Worm (Caenorhabditis elegans) whole organism, L3 larva: ENCODE measurements around the gene Y37E11AL.2.

Experiments used
- R02D3.7 ChIP-seq: fragments of 150-350 bp; optimal IDR thresholded peaks from 2 replicates; lab custom pipeline; 2014; ENCODE audit warnings: missing biosample characterization, missing genetic modification characterization
- ZK546.5 ChIP-seq: sonication (generic microtip); optimal IDR thresholded peaks from 2 replicates; lab custom pipeline; 2017; ENCODE audit warnings: missing biosample characterization, missing genetic modification characterization
- aly-2 ChIP-seq: fragments of 150-350 bp; optimal IDR thresholded peaks from 2 replicates; lab custom pipeline; 2014; ENCODE audit warnings: missing biosample characterization, missing genetic modification characterization
- ama-1 ChIP-seq: fragments of 150-350 bp; optimal IDR thresholded peaks from 2 replicates; lab custom pipeline; 2018
- ceh-16 ChIP-seq: sonication (generic microtip); optimal IDR thresholded peaks from 2 replicates; lab custom pipeline; 2017; ENCODE audit warnings: missing biosample characterization, missing genetic modification characterization
- ceh-28 ChIP-seq: fragments of 150-350 bp; optimal IDR thresholded peaks from 2 replicates; lab custom pipeline; 2014; ENCODE audit warnings: missing biosample characterization, missing genetic modification reagents, missing genetic modification characterization
- ceh-82 ChIP-seq: fragments of 150-350 bp; optimal IDR thresholded peaks from 2 replicates; lab custom pipeline; 2014; ENCODE audit warnings: missing biosample characterization, missing genetic modification characterization
- daf-12 ChIP-seq: fragments of 150-350 bp; optimal IDR thresholded peaks from 2 replicates; lab custom pipeline; 2014; ENCODE audit warnings: missing biosample characterization, missing genetic modification reagents, missing genetic modification characterization
- egl-27 ChIP-seq: sonication (generic microtip); optimal IDR thresholded peaks from 4 replicates; lab custom pipeline; 2017; ENCODE audit warnings: missing biosample characterization, missing genetic modification reagents, missing genetic modification characterization
- egl-5 ChIP-seq: fragments of 150-350 bp; optimal IDR thresholded peaks from 2 replicates; lab custom pipeline; 2017; ENCODE audit warnings: missing biosample characterization, missing genetic modification reagents, missing genetic modification characterization, inconsistent platforms
- elt-3 ChIP-seq, 3 experiments: fragments of 150-350 bp in 1 of 3; sonication (generic microtip) in 2 of 3; optimal IDR thresholded peaks; 2 replicates in 2 of 3; 4 replicates in 1 of 3; lab custom pipeline; 2014 to 2017; ENCODE audit warnings: missing biosample characterization in 3 of 3, missing genetic modification characterization in 3 of 3
- eor-1 ChIP-seq, 2 experiments: fragments of 150-350 bp; optimal IDR thresholded peaks; 2 replicates each; lab custom pipeline; 2014 to 2018; ENCODE audit warnings: missing biosample characterization in 2 of 2, missing genetic modification characterization in 2 of 2
- fkh-10 ChIP-seq: sonication (generic microtip); optimal IDR thresholded peaks from 2 replicates; lab custom pipeline; 2017; ENCODE audit warnings: missing biosample characterization, missing genetic modification reagents, missing genetic modification characterization
- fkh-2 ChIP-seq: fragments of 150-350 bp; optimal IDR thresholded peaks from 2 replicates; lab custom pipeline; 2014; ENCODE audit warnings: missing biosample characterization, missing genetic modification reagents, missing genetic modification characterization
- fos-1 ChIP-seq: fragments of 150-350 bp; optimal IDR thresholded peaks from 2 replicates; lab custom pipeline; 2014; ENCODE audit warnings: missing biosample characterization, missing genetic modification characterization
- hmg-11 ChIP-seq: sonication (generic microtip); optimal IDR thresholded peaks from 2 replicates; lab custom pipeline; 2016; ENCODE audit warnings: missing genetic modification characterization, missing compliant biosample characterization
- jun-1 ChIP-seq: fragments of 150-350 bp; optimal IDR thresholded peaks from 2 replicates; lab custom pipeline; 2014; ENCODE audit warnings: missing biosample characterization, missing genetic modification reagents, missing genetic modification characterization
- lin-15B ChIP-seq: fragments of 150-350 bp; optimal IDR thresholded peaks from 2 replicates; lab custom pipeline; 2014; ENCODE audit warnings: missing biosample characterization, missing genetic modification characterization
- lin-39 ChIP-seq: fragments of 150-350 bp; optimal IDR thresholded peaks from 2 replicates; lab custom pipeline; 2018; ENCODE audit warnings: missing biosample characterization, missing genetic modification reagents, missing genetic modification characterization
- lsy-12 ChIP-seq: sonication (generic microtip); optimal IDR thresholded peaks from 2 replicates; lab custom pipeline; 2016; ENCODE audit warnings: mild to moderate bottlenecking, missing genetic modification characterization, missing compliant biosample characterization
- mdl-1 ChIP-seq: fragments of 150-350 bp; optimal IDR thresholded peaks from 2 replicates; lab custom pipeline; 2014; ENCODE audit warnings: missing biosample characterization, missing genetic modification characterization
- mml-1 ChIP-seq: fragments of 150-350 bp; sonication (generic microtip); optimal IDR thresholded peaks from 3 replicates; lab custom pipeline; 2014; ENCODE audit warnings: missing biosample characterization, missing genetic modification characterization
- nfya-1 ChIP-seq: sonication (generic microtip); optimal IDR thresholded peaks from 2 replicates; lab custom pipeline; 2017; ENCODE audit warnings: missing genetic modification characterization, mild to moderate bottlenecking, missing compliant biosample characterization, antibody characterized with exemption, moderate library complexity; ENCODE audit not compliant: insufficient read depth
- nhr-11 ChIP-seq: fragments of 150-350 bp; optimal IDR thresholded peaks from 2 replicates; lab custom pipeline; 2014; ENCODE audit warnings: missing biosample characterization, missing genetic modification characterization
- nhr-12 ChIP-seq: fragments of 150-350 bp; optimal IDR thresholded peaks from 2 replicates; lab custom pipeline; 2014; ENCODE audit warnings: missing biosample characterization, missing genetic modification characterization
- nhr-23 ChIP-seq: fragments of 150-350 bp; optimal IDR thresholded peaks from 2 replicates; lab custom pipeline; 2014; ENCODE audit warnings: missing biosample characterization, missing genetic modification reagents, missing genetic modification characterization
- nhr-237 ChIP-seq: fragments of 150-350 bp; optimal IDR thresholded peaks from 2 replicates; lab custom pipeline; 2014; ENCODE audit warnings: missing biosample characterization, missing genetic modification characterization
- nhr-25 ChIP-seq: sonication (generic microtip); optimal IDR thresholded peaks from 2 replicates; lab custom pipeline; 2017; ENCODE audit warnings: missing biosample characterization, missing genetic modification characterization
- nhr-28 ChIP-seq: fragments of 150-350 bp; optimal IDR thresholded peaks from 2 replicates; lab custom pipeline; 2014; ENCODE audit warnings: missing biosample characterization, missing genetic modification characterization
- nhr-43 ChIP-seq: sonication (generic microtip); optimal IDR thresholded peaks from 2 replicates; lab custom pipeline; 2016; ENCODE audit warnings: mild to moderate bottlenecking, missing genetic modification characterization, missing compliant biosample characterization; ENCODE audit not compliant: poor library complexity, severe bottlenecking
- nhr-67 ChIP-seq: fragments of 150-350 bp; optimal IDR thresholded peaks from 2 replicates; lab custom pipeline; 2014; ENCODE audit warnings: missing biosample characterization, missing genetic modification characterization
- nhr-76 ChIP-seq: fragments of 150-350 bp; sonication (generic microtip); optimal IDR thresholded peaks from 5 replicates; lab custom pipeline; 2014; ENCODE audit warnings: missing biosample characterization, missing genetic modification characterization
- pha-4 ChIP-seq: fragments of 150-350 bp; optimal IDR thresholded peaks from 2 replicates; lab custom pipeline; 2014; ENCODE audit warnings: missing biosample characterization, missing genetic modification reagents, missing genetic modification characterization
- sea-2 ChIP-seq: fragments of 150-350 bp; sonication (generic microtip); optimal IDR thresholded peaks from 4 replicates; lab custom pipeline; 2014; ENCODE audit warnings: missing biosample characterization, missing genetic modification reagents, missing genetic modification characterization
- skn-1 ChIP-seq: fragments of 150-350 bp; optimal IDR thresholded peaks from 2 replicates; lab custom pipeline; 2014; ENCODE audit warnings: missing biosample characterization, missing genetic modification characterization
- unc-39 ChIP-seq: sonication (generic microtip); optimal IDR thresholded peaks from 4 replicates; lab custom pipeline; 2017; ENCODE audit warnings: missing biosample characterization, missing genetic modification characterization
- zag-1 ChIP-seq: fragments of 150-350 bp; optimal IDR thresholded peaks from 2 replicates; lab custom pipeline; 2014; ENCODE audit warnings: missing biosample characterization, missing genetic modification characterization
- ztf-11 ChIP-seq: fragments of 150-350 bp; optimal IDR thresholded peaks from 2 replicates; lab custom pipeline; 2014; ENCODE audit warnings: missing biosample characterization, missing genetic modification characterization
- ztf-4 ChIP-seq: fragments of 150-350 bp; optimal IDR thresholded peaks from 2 replicates; lab custom pipeline; 2014; ENCODE audit warnings: missing biosample characterization, missing genetic modification characterization

Gene Y37E11AL.2

DNA sequence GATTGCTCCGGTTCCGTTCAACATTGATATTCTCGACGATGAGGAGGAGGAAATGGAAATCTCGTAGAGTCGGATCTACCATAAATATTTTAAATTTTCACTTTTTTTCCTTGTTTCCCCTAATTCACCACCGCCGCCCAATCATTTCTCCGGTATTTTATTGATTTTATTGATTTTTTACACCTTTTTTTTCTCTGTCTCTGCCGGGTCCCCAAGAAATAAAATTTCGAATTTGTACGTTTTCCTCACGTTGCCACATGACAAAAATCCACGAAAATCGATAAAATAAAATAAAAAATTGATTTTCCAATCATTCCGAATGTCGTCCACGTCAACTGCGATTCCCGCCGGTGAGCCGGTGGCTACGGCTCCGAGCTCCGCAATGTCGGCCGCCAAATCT is at the start of gene Y37E11AL.2:
Gene Y37E11AL.2 (plus strand): TSS at position 301 of the 400 bp plus-strand sequence.
- no peak for TF ChIP-seq ZK546.5 (tag; lab: Kevin White, UChicago)
- no peak for TF ChIP-seq R02D3.7
- no peak for TF ChIP-seq fos-1 (tag; lab: Kevin White, UChicago)

DNA sequence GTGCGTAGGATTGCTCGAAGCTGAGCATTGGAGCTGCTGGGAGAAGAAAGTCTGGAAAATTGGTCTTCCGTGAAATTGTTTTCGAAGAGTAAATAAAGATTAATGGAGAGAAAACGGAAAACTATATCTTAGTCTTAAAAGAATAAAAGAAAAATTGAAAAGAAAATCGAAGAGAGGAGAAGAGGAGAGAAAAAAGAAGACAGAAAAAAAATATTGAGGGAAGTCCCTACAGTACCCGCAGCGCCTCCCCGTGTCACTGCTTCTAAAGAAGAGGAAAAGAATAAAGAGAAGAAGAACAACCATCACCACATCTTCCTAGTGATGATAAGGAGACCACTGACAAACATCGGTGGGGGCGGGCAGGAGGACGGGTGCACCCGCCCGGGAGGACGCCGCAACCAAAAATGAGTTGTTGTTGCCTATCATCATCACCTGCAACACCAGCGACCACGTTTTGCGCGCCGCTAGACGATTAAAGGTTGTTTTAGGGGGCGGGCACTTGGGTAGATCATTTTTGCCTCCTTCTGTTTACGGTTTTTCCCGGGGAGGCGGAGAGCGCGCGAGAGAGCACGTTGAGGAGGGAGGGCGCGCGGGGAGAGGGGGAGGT is 49.6 kb upstream of the Y37E11AL.2 start, which contains the start of gene CC8.2:
Gene CC8.2 (minus strand): TSS at position 51 of the 607 bp plus-strand sequence.
- TF ChIP-seq hmg-11 (no peak), mml-1 (tag; lab: Kevin White, UChicago) (no peak), fkh-2 (no peak), ceh-16 (no peak), zag-1 (tag; lab: Kevin White, UChicago) (no peak), nhr-12 (no peak), nhr-67 (tag; lab: Kevin White, UChicago) (no peak), nfya-1 (tag; lab: Kevin White, UChicago) (peak; percentile 44), egl-27 (no peak), nhr-43 (tag; lab: Kevin White, UChicago) (peak; percentile 84), nhr-25 (tag; lab: Kevin White, UChicago) (peak; percentile 18), nhr-76 (tag; lab: Kevin White, UChicago) (no peak), fkh-10 (no peak), pha-4 (tag; lab: Kevin White, UChicago) (peak; percentile 15), ama-1 (lab: Kevin White, UChicago) (peak; percentile 47), ztf-4 (tag; lab: Kevin White, UChicago) (no peak), lin-39 (tag; lab: Kevin White, UChicago) (no peak), nhr-28 (tag; lab: Kevin White, UChicago) (no peak), ZK546.5 (tag; lab: Kevin White, UChicago) (no peak), aly-2 (no peak), nhr-23 (tag; lab: Kevin White, UChicago) (peak; percentile 65), nhr-237 (tag; lab: Kevin White, UChicago) (no peak), ceh-82 (tag; lab: Kevin White, UChicago) (no peak), lsy-12 (tag; lab: Kevin White, UChicago) (peak; percentile 32), unc-39 (tag; lab: Kevin White, UChicago) (no peak), elt-3 (tag; optimal IDR thresholded peaks at IDR 0.05; lab: Kevin White, UChicago) (peak in 1 of 3 experiments; percentile 63), fos-1 (tag; lab: Kevin White, UChicago) (no peak), nhr-11 (no peak), daf-12 (tag; lab: Kevin White, UChicago) (no peak), skn-1 (tag; lab: Kevin White, UChicago) (no peak), mdl-1 (tag; lab: Kevin White, UChicago) (no peak), R02D3.7 (no peak), ztf-11 (tag; lab: Kevin White, UChicago) (no peak), eor-1 (tag; optimal IDR thresholded peaks at IDR 0.05; lab: Kevin White, UChicago) (no peak), egl-5 (tag; lab: Kevin White, UChicago) (no peak), jun-1 (no peak), lin-15B (no peak), ceh-28 (tag; lab: Kevin White, UChicago) (no peak), sea-2 (no peak)
- TF ChIP-seq, all 47 proteins: peak for 8

DNA sequence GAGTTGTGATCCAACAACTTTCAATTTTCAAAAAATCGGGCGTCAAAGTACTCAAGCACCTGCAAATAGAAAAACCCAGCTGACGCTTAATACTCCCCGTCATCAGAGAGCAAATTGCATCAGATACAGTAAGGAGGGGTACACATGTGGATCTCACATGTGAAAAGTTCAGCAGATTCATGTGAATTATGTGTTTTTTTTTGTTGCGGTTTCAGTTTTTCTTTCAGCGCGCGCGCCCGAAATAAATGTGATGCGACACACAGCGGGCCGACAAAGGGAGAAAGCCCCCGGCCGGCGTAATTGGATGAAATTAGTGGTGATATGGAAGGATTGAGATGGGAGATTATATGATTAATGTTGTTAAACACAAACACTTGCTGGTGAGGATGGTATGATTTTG is 46.1 kb upstream of the Y37E11AL.2 start:
- no peak for TF ChIP-seq nhr-28 (tag; lab: Kevin White, UChicago)
- peak; percentile 68 for TF ChIP-seq nhr-43 (tag; lab: Kevin White, UChicago)
- TF ChIP-seq mml-1 (tag; lab: Kevin White, UChicago), result peak; percentile 50
- peak; percentile 17 for TF ChIP-seq nhr-25 (tag; lab: Kevin White, UChicago)
- no peak for TF ChIP-seq mdl-1 (tag; lab: Kevin White, UChicago)
- TF ChIP-seq zag-1 (tag; lab: Kevin White, UChicago), result no peak
- TF ChIP-seq nfya-1 (tag; lab: Kevin White, UChicago), result peak; percentile 11
- no peak for TF ChIP-seq aly-2
- TF ChIP-seq pha-4 (tag; lab: Kevin White, UChicago), result peak; percentile 15
- peak; percentile 41 for TF ChIP-seq nhr-23 (tag; lab: Kevin White, UChicago)
- no peak for TF ChIP-seq eor-1 (tag; optimal IDR thresholded peaks at IDR 0.05; lab: Kevin White, UChicago)
